Fruit fly (Drosophila melanogaster) whole organism, embryonic: ENCODE results near the gene CCHa2.
A peak's percentile ranks its signal among the peaks of the same experiment; 100 is the strongest.

Source experiments
- ATbp ChIP-seq: fragments of 200-800 bp; sonication (Bioruptor generic); optimal IDR thresholded peaks from 2 replicates; lab custom pipeline; 2017; ENCODE audit warnings: missing biosample characterization, mild to moderate bottlenecking, missing genetic modification characterization, missing genetic modification reagents
- Atf3 ChIP-seq: fragments of 200-800 bp; sonication (Bioruptor generic); optimal IDR thresholded peaks from 3 replicates; lab custom pipeline; 2016; ENCODE audit warnings: missing biosample characterization, missing genetic modification characterization
- B-H2 ChIP-seq: fragments of 200-800 bp; sonication (Bioruptor generic); optimal IDR thresholded peaks from 2 replicates; lab custom pipeline; 2018; ENCODE audit warnings: missing biosample characterization, mild to moderate bottlenecking, missing genetic modification characterization
- Bdp1 ChIP-seq: fragments of 200-800 bp; sonication (Bioruptor generic); optimal IDR thresholded peaks from 3 replicates; lab custom pipeline; 2016; ENCODE audit warnings: missing biosample characterization, missing genetic modification characterization
- CG10147 ChIP-seq: fragments of 200-800 bp; sonication (Bioruptor generic); optimal IDR thresholded peaks from 2 replicates; lab custom pipeline; 2019; ENCODE audit warnings: missing biosample characterization, mild to moderate bottlenecking, missing genetic modification characterization, moderate library complexity
- CG10431 ChIP-seq: fragments of 200-800 bp; sonication (Bioruptor generic); optimal IDR thresholded peaks from 3 replicates; lab custom pipeline; 2018; ENCODE audit warnings: missing biosample characterization, mild to moderate bottlenecking, missing genetic modification characterization
- CG11504 ChIP-seq: fragments of 200-800 bp; sonication (Bioruptor generic); optimal IDR thresholded peaks from 3 replicates; lab custom pipeline; 2019; ENCODE audit warnings: missing biosample characterization, mild to moderate bottlenecking, missing genetic modification characterization, moderate library complexity
- CG11695 ChIP-seq: fragments of 200-800 bp; sonication (Bioruptor generic); IDR thresholded peaks from 3 replicates; pipeline ENCODE4 v1.3.6; 2022; ENCODE audit warnings: missing biosample characterization, missing genetic modification characterization
- CG12104 ChIP-seq: fragments of 200-800 bp; sonication (Bioruptor generic); optimal IDR thresholded peaks from 3 replicates; lab custom pipeline; 2016; ENCODE audit warnings: missing biosample characterization, missing genetic modification characterization
- CG12236 ChIP-seq: fragments of 200-800 bp; sonication (Bioruptor generic); optimal IDR thresholded peaks from 2 replicates; lab custom pipeline; 2016; ENCODE audit warnings: missing biosample characterization, missing genetic modification characterization
- CG12769 ChIP-seq: fragments of 200-800 bp; sonication (Bioruptor generic); optimal IDR thresholded peaks from 2 replicates; lab custom pipeline; 2019; ENCODE audit warnings: missing biosample characterization, mild to moderate bottlenecking, missing genetic modification characterization, moderate library complexity
- CG12942 ChIP-seq: fragments of 200-800 bp; sonication (Bioruptor generic); optimal IDR thresholded peaks from 3 replicates; lab custom pipeline; 2016; ENCODE audit warnings: missing biosample characterization, missing genetic modification characterization
- CG13287 ChIP-seq: fragments of 200-800 bp; sonication (Bioruptor generic); IDR thresholded peaks from 2 replicates; pipeline ENCODE4 v1.3.6; 2022; ENCODE audit warnings: missing biosample characterization, missing genetic modification characterization; ENCODE audit not compliant: partially characterized antibody
- CG13296 ChIP-seq: fragments of 200-800 bp; sonication (Bioruptor generic); optimal IDR thresholded peaks from 3 replicates; lab custom pipeline; 2018; ENCODE audit warnings: missing biosample characterization, mild to moderate bottlenecking, missing genetic modification characterization
- CG16813 ChIP-seq: fragments of 200-800 bp; sonication (Bioruptor generic); IDR thresholded peaks from 3 replicates; pipeline ENCODE4 v1.3.6; 2022; ENCODE audit warnings: missing biosample characterization, missing genetic modification characterization; ENCODE audit not compliant: partially characterized antibody
- CG16815 ChIP-seq: fragments of 200-800 bp; sonication (Bioruptor generic); optimal IDR thresholded peaks from 3 replicates; lab custom pipeline; 2017; ENCODE audit warnings: missing biosample characterization, mild to moderate bottlenecking, missing genetic modification characterization
- CG17385 ChIP-seq: fragments of 200-800 bp; sonication (Bioruptor generic); optimal IDR thresholded peaks from 3 replicates; lab custom pipeline; 2018; ENCODE audit warnings: missing biosample characterization, mild to moderate bottlenecking, missing genetic modification characterization
- CG3847 ChIP-seq: fragments of 200-800 bp; sonication (Bioruptor generic); IDR thresholded peaks from 2 replicates; pipeline ENCODE4 v1.3.6; 2022; ENCODE audit warnings: missing biosample characterization, missing genetic modification characterization
- CG5953 ChIP-seq: fragments of 200-800 bp; sonication (Bioruptor generic); IDR thresholded peaks from 2 replicates; pipeline ENCODE4 v1.3.6; 2022; ENCODE audit warnings: missing biosample characterization, missing genetic modification characterization
- CG6254 ChIP-seq: fragments of 200-800 bp; sonication (Bioruptor generic); optimal IDR thresholded peaks from 3 replicates; lab custom pipeline; 2017; ENCODE audit warnings: mild to moderate bottlenecking, missing biosample characterization, missing genetic modification reagents, missing genetic modification characterization
- CG6272 ChIP-seq: fragments of 200-800 bp; sonication (Bioruptor generic); IDR thresholded peaks from 2 replicates; pipeline ENCODE4 v1.3.6; 2022; ENCODE audit warnings: missing biosample characterization, missing genetic modification characterization
- CG8359 ChIP-seq: fragments of 200-800 bp; sonication (Bioruptor generic); optimal IDR thresholded peaks from 2 replicates; lab custom pipeline; 2017; ENCODE audit warnings: missing biosample characterization, mild to moderate bottlenecking, missing genetic modification characterization, borderline replicate concordance
- CG9817 ChIP-seq: fragments of 200-800 bp; sonication (Bioruptor generic); optimal IDR thresholded peaks from 2 replicates; lab custom pipeline; 2018; ENCODE audit warnings: missing biosample characterization, mild to moderate bottlenecking, missing genetic modification characterization, moderate library complexity
- Dek ChIP-seq: fragments of 200-800 bp; sonication (Bioruptor generic); optimal IDR thresholded peaks from 3 replicates; lab custom pipeline; 2019; ENCODE audit warnings: missing biosample characterization, mild to moderate bottlenecking, missing genetic modification characterization, moderate library complexity
- Lpt ChIP-seq: fragments of >200 bp; optimal IDR thresholded peaks from 2 replicates; lab custom pipeline; 2018; ENCODE audit warnings: missing biosample characterization, missing genetic modification characterization
- MBD-R2 ChIP-seq: fragments of 200-800 bp; sonication (Bioruptor generic); IDR thresholded peaks from 2 replicates; pipeline ENCODE4 v1.3.6; 2022; ENCODE audit warnings: missing biosample characterization, missing genetic modification characterization
- Optix ChIP-seq: fragments of 200-800 bp; sonication (Bioruptor generic); IDR thresholded peaks from 3 replicates; pipeline ENCODE4 v1.3.6; 2022; ENCODE audit warnings: missing biosample characterization, missing genetic modification characterization
- Sox102F ChIP-seq: fragments of 200-800 bp; sonication (Bioruptor generic); optimal IDR thresholded peaks from 2 replicates; lab custom pipeline; 2018; ENCODE audit warnings: missing biosample characterization, mild to moderate bottlenecking, missing genetic modification characterization, moderate library complexity
- ac ChIP-seq: fragments of 200-800 bp; sonication (Bioruptor generic); optimal IDR thresholded peaks from 3 replicates; lab custom pipeline; 2017; ENCODE audit warnings: missing biosample characterization, mild to moderate bottlenecking, missing genetic modification characterization
- ash1 ChIP-seq: fragments of 200-800 bp; sonication (Bioruptor generic); optimal IDR thresholded peaks from 2 replicates; lab custom pipeline; 2018; ENCODE audit warnings: missing biosample characterization, mild to moderate bottlenecking, missing genetic modification characterization
- cas ChIP-seq: fragments of 200-800 bp; sonication (Bioruptor generic); IDR thresholded peaks from 2 replicates; pipeline ENCODE4 v1.3.6; 2022; ENCODE audit warnings: missing biosample characterization, missing genetic modification characterization
- cato ChIP-seq: fragments of 200-800 bp; sonication (Bioruptor generic); optimal IDR thresholded peaks from 2 replicates; lab custom pipeline; 2016; ENCODE audit warnings: missing biosample characterization, missing genetic modification characterization, borderline replicate concordance
- ci ChIP-seq: fragments of 200-800 bp; sonication (Bioruptor generic); IDR thresholded peaks from 3 replicates; pipeline ENCODE4 v1.3.6; 2022; ENCODE audit warnings: missing biosample characterization, missing genetic modification characterization
- disco-r ChIP-seq: fragments of 200-800 bp; sonication (Bioruptor generic); optimal IDR thresholded peaks from 2 replicates; lab custom pipeline; 2016; ENCODE audit warnings: missing biosample characterization, missing genetic modification characterization
- ftz-f1 ChIP-seq: fragments of 200-800 bp; sonication (Bioruptor generic); optimal IDR thresholded peaks from 2 replicates; lab custom pipeline; 2016; ENCODE audit warnings: missing biosample characterization, missing genetic modification characterization
- gfzf ChIP-seq: fragments of 200-800 bp; sonication (Bioruptor generic); optimal IDR thresholded peaks from 2 replicates; lab custom pipeline; 2016; ENCODE audit warnings: missing biosample characterization, mild to moderate bottlenecking, missing genetic modification characterization, moderate library complexity
- hbn ChIP-seq: fragments of 200-800 bp; sonication (Bioruptor generic); IDR thresholded peaks from 2 replicates; pipeline ENCODE4 v1.3.6; 2022; ENCODE audit warnings: missing biosample characterization, missing genetic modification characterization; ENCODE audit not compliant: partially characterized antibody
- insv ChIP-seq, 2 experiments: fragments of 200-800 bp; sonication (Bioruptor generic); optimal IDR thresholded peaks; 3 replicates each; lab custom pipeline; 2016 to 2018; ENCODE audit warnings: missing biosample characterization in 2 of 2, missing genetic modification characterization in 2 of 2
- inv ChIP-seq: fragments of 200-800 bp; sonication (Bioruptor generic); IDR thresholded peaks from 2 replicates; pipeline ENCODE4 v1.3.6; 2022; ENCODE audit warnings: missing biosample characterization, missing genetic modification characterization; ENCODE audit not compliant: partially characterized antibody
- ken ChIP-seq: fragments of 200-800 bp; sonication (Bioruptor generic); IDR thresholded peaks from 3 replicates; pipeline ENCODE4 v1.3.6; 2022; ENCODE audit warnings: missing biosample characterization, missing genetic modification characterization
- odd ChIP-seq: fragments of 200-800 bp; sonication (Bioruptor generic); optimal IDR thresholded peaks from 2 replicates; lab custom pipeline; 2017; ENCODE audit warnings: missing biosample characterization, mild to moderate bottlenecking, missing genetic modification characterization
- onecut ChIP-seq: fragments of 200-800 bp; sonication (Bioruptor generic); IDR thresholded peaks from 2 replicates; pipeline ENCODE4 v1.3.6; 2022; ENCODE audit warnings: missing biosample characterization, missing genetic modification characterization
- pfk ChIP-seq: fragments of 200-800 bp; sonication (Bioruptor generic); optimal IDR thresholded peaks from 2 replicates; lab custom pipeline; 2018; ENCODE audit warnings: missing biosample characterization, mild to moderate bottlenecking, missing genetic modification characterization, moderate library complexity
- sisA ChIP-seq: fragments of 200-800 bp; sonication (Bioruptor generic); IDR thresholded peaks from 2 replicates; pipeline ENCODE4 v1.3.6; 2022; ENCODE audit warnings: missing biosample characterization, missing genetic modification characterization
- slbo ChIP-seq: fragments of 200-800 bp; sonication (Bioruptor generic); IDR thresholded peaks from 2 replicates; pipeline ENCODE4 v1.3.6; 2022; ENCODE audit warnings: missing biosample characterization, missing genetic modification characterization
- sqz ChIP-seq: fragments of 200-800 bp; sonication (Bioruptor generic); optimal IDR thresholded peaks from 3 replicates; lab custom pipeline; 2018; ENCODE audit warnings: missing biosample characterization, mild to moderate bottlenecking, missing genetic modification characterization
- tup ChIP-seq: fragments of 200-800 bp; sonication (Bioruptor generic); optimal IDR thresholded peaks from 2 replicates; lab custom pipeline; 2016; ENCODE audit warnings: missing biosample characterization, mild to moderate bottlenecking, missing genetic modification characterization, moderate library complexity
- unc-4 ChIP-seq: fragments of 200-800 bp; sonication (Bioruptor generic); IDR thresholded peaks from 2 replicates; pipeline ENCODE4 v1.3.6; 2022; ENCODE audit warnings: missing biosample characterization, missing genetic modification characterization; ENCODE audit not compliant: partially characterized antibody
- zf30C ChIP-seq: fragments of 200-800 bp; sonication (Bioruptor generic); optimal IDR thresholded peaks from 3 replicates; lab custom pipeline; 2018; ENCODE audit warnings: missing biosample characterization, mild to moderate bottlenecking, missing genetic modification characterization
- zfh1 ChIP-seq: fragments of 200-800 bp; sonication (Bioruptor generic); IDR thresholded peaks from 3 replicates; pipeline ENCODE4 v1.3.6; 2022; ENCODE audit warnings: missing biosample characterization, missing genetic modification characterization

Gene CCHa2

DNA sequence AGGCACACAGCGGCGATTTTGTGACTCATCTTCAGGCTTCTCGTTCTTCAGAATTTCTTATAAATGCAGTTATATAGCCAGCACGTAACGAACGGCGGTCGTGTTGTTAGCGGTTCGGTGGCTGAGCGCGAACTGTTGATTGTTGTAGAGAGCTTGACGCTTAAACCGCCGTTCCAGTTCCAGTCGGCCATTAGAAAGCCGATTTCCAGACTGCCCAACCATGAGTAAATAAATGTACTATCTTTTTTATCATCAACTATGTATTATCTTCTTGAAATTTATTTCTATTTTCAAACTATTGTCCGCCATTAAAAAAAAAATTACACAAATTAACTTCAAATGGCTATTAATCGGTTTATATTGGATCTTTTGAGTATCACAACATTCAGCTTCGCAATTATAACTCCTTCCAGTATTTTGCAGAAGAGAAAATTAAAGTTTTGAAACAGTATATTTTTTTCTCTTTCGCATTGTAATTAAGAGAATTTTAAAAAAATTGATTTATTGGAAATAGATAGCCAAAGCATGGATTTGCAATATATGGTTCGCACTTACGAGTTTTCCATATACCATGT, 6.8 kb upstream of the CCHa2 start, which contains the start of gene GILT1 (continued):
- TF ChIP-seq cato (GFP tag; lab: Kevin White, UChicago), result no peak
- no peak for TF ChIP-seq ftz-f1 (GFP tag; lab: Kevin White, UChicago)
- TF ChIP-seq B-H2 (GFP tag; lab: Kevin White, UChicago), result no peak
- no peak for TF ChIP-seq slbo (GFP tag; lab: Robert Waterston, UW)
- TF ChIP-seq ATbp (GFP tag; lab: Kevin White, UChicago), result no peak
- TF ChIP-seq gfzf, result peak; percentile 49
- TF ChIP-seq CG12104 (GFP tag; lab: Kevin White, UChicago), result no peak
- TF ChIP-seq Sox102F (GFP tag; lab: Kevin White, UChicago), result no peak
- TF ChIP-seq CG8359 (GFP tag; lab: Kevin White, UChicago), result no peak
- no peak for TF ChIP-seq CG6272 (GFP tag; lab: Robert Waterston, UW)
- no peak for TF ChIP-seq CG5953
- no peak for TF ChIP-seq CG12236 (GFP tag; lab: Kevin White, UChicago)
- no peak for TF ChIP-seq cas
- TF ChIP-seq CG3847 (GFP tag; lab: Robert Waterston, UW), result no peak
- TF ChIP-seq insv (GFP tag; optimal IDR thresholded peaks at IDR 0.05; lab: Kevin White, UChicago), result no peak
- TF ChIP-seq Bdp1, result no peak
- no peak for TF ChIP-seq MBD-R2 (GFP tag; lab: Robert Waterston, UW)
- TF ChIP-seq Atf3 (GFP tag; lab: Kevin White, UChicago), result no peak
- TF ChIP-seq unc-4 (GFP tag; lab: Robert Waterston, UW), result 0 out of 2 replicates have a peak, but pooled peaks have one; percentile 16
- TF ChIP-seq CG17385, result no peak
- no peak for TF ChIP-seq CG12769 (tag; lab: Kevin White, UChicago)
- TF ChIP-seq inv, result no peak
- TF ChIP-seq CG16815, result no peak
- no peak for TF ChIP-seq disco-r (GFP tag; lab: Kevin White, UChicago)
- peak; percentile 26; the same call in 1 of the 3 replicates for TF ChIP-seq ci (GFP tag; lab: Robert Waterston, UW)
- TF ChIP-seq Optix (GFP tag; lab: Robert Waterston, UW), result no peak
- TF ChIP-seq CG11504 (tag; lab: Kevin White, UChicago), result no peak
- no peak for TF ChIP-seq onecut
- no peak for TF ChIP-seq tup (GFP tag; lab: Kevin White, UChicago)
- no peak for TF ChIP-seq CG6254 (GFP tag; lab: Kevin White, UChicago)
- TF ChIP-seq Dek (tag; lab: Kevin White, UChicago), result no peak
- TF ChIP-seq CG13296, result no peak
- TF ChIP-seq ken (GFP tag; lab: Robert Waterston, UW), result no peak
- no peak for TF ChIP-seq pfk (GFP tag; lab: Kevin White, UChicago)
- no peak for TF ChIP-seq zfh1
- no peak for TF ChIP-seq CG10431 (GFP tag; lab: Kevin White, UChicago)
- no peak for TF ChIP-seq CG12942 (GFP tag; lab: Kevin White, UChicago)
- no peak for TF ChIP-seq sisA (GFP tag; lab: Robert Waterston, UW)
- no peak for TF ChIP-seq CG13287
- no peak for TF ChIP-seq sqz (GFP tag; lab: Kevin White, UChicago)
- TF ChIP-seq Lpt (GFP tag; lab: Kevin White, UChicago), result no peak
- no peak for TF ChIP-seq ac (GFP tag; lab: Kevin White, UChicago)
- TF ChIP-seq zf30C, result no peak
- no peak for TF ChIP-seq ash1 (GFP tag; lab: Kevin White, UChicago)
- no peak for TF ChIP-seq CG16813
- TF ChIP-seq CG11695 (GFP tag; lab: Robert Waterston, UW), result no peak
- no peak for TF ChIP-seq odd (GFP tag; lab: Kevin White, UChicago)
- TF ChIP-seq CG10147 (GFP tag; lab: Kevin White, UChicago), result no peak
- TF ChIP-seq CG9817, result no peak
- no peak for TF ChIP-seq hbn (GFP tag; lab: Robert Waterston, UW)
